Worm (Caenorhabditis elegans) whole organism, L1 larva: ENCODE data around the gene col-96.

Experiments
- C16A3.4 ChIP-seq: fragments of 150-350 bp; optimal IDR thresholded peaks from 2 replicates; lab custom pipeline; 2014; ENCODE audit warnings: missing biosample characterization, missing genetic modification characterization
- Y116A8C.19 ChIP-seq: sonication (generic microtip); optimal IDR thresholded peaks from 2 replicates; lab custom pipeline; 2016; ENCODE audit warnings: missing compliant biosample characterization, missing genetic modification characterization, borderline replicate concordance
- ama-1 ChIP-seq: fragments of 150-350 bp; optimal IDR thresholded peaks from 2 replicates; lab custom pipeline; 2014
- blmp-1 ChIP-seq: fragments of 150-350 bp; optimal IDR thresholded peaks from 2 replicates; lab custom pipeline; 2014; ENCODE audit warnings: missing biosample characterization, missing genetic modification characterization
- ceh-82 ChIP-seq, 3 experiments: fragments of 150-350 bp in 1 of 3; sonication (generic microtip) in 2 of 3; optimal IDR thresholded peaks; 2 replicates each; lab custom pipeline; 2014 to 2017; ENCODE audit warnings: missing biosample characterization in 3 of 3, missing genetic modification characterization in 3 of 3
- ceh-90 ChIP-seq: sonication (generic microtip); optimal IDR thresholded peaks from 2 replicates; lab custom pipeline; 2016; ENCODE audit warnings: missing genetic modification characterization, missing compliant biosample characterization
- ces-1 ChIP-seq: fragments of 150-350 bp; optimal IDR thresholded peaks from 2 replicates; lab custom pipeline; 2014; ENCODE audit warnings: missing biosample characterization, missing genetic modification reagents, missing genetic modification characterization
- dpl-1 ChIP-seq, 3 experiments: fragments of 150-350 bp in 2 of 3; sonication (generic microtip) in 1 of 3; optimal IDR thresholded peaks; 2 replicates each; lab custom pipeline; 2014 to 2017; ENCODE audit warnings: missing biosample characterization in 3 of 3, missing genetic modification characterization in 3 of 3, missing genetic modification reagents in 3 of 3
- dsc-1 ChIP-seq: sonication (generic microtip); optimal IDR thresholded peaks from 2 replicates; lab custom pipeline; 2016; ENCODE audit warnings: mild to moderate bottlenecking, missing genetic modification characterization, missing compliant biosample characterization
- efl-3 ChIP-seq: fragments of 200-800 bp; sonication (Bioruptor generic); optimal IDR thresholded peaks from 2 replicates; lab custom pipeline; 2018; ENCODE audit warnings: mild to moderate bottlenecking, missing genetic modification characterization, missing compliant biosample characterization
- egl-13 ChIP-seq: sonication (generic microtip); optimal IDR thresholded peaks from 2 replicates; lab custom pipeline; 2016; ENCODE audit warnings: missing genotype, missing genetic modification reagents, missing genetic modification characterization, missing compliant biosample characterization
- egl-27 ChIP-seq, 2 experiments: fragments of 150-350 bp in 1 of 2; sonication (generic microtip); optimal IDR thresholded peaks; 3 replicates each; lab custom pipeline; 2017 to 2018; ENCODE audit warnings: missing biosample characterization in 2 of 2, missing genetic modification characterization in 2 of 2, missing genetic modification reagents in 2 of 2
- elt-2 ChIP-seq: sonication (generic microtip); optimal IDR thresholded peaks from 2 replicates; lab custom pipeline; 2016; ENCODE audit warnings: missing genetic modification characterization, mild to moderate bottlenecking, inconsistent platforms, missing compliant biosample characterization, missing genetic modification reagents
- elt-3 ChIP-seq, 6 experiments: fragments of 150-350 bp in 1 of 6; sonication (generic microtip); optimal IDR thresholded peaks; 2 replicates each; lab custom pipeline; 2017 to 2018; ENCODE audit warnings: missing biosample characterization in 6 of 6, missing genetic modification characterization in 6 of 6, inconsistent platforms in 1 of 6
- fkh-10 ChIP-seq: sonication (generic microtip); optimal IDR thresholded peaks from 2 replicates; lab custom pipeline; 2017; ENCODE audit warnings: missing biosample characterization, missing genetic modification reagents, missing genetic modification characterization
- fkh-8 ChIP-seq: sonication (generic microtip); optimal IDR thresholded peaks from 2 replicates; lab custom pipeline; 2016; ENCODE audit warnings: mild to moderate bottlenecking, missing genetic modification characterization, missing compliant biosample characterization
- hlh-4 ChIP-seq: sonication (generic microtip); optimal IDR thresholded peaks from 2 replicates; lab custom pipeline; 2016; ENCODE audit warnings: mild to moderate bottlenecking, missing genetic modification characterization, missing compliant biosample characterization
- irx-1 ChIP-seq: sonication (generic microtip); optimal IDR thresholded peaks from 2 replicates; lab custom pipeline; 2016; ENCODE audit warnings: missing genetic modification characterization, missing compliant biosample characterization
- isw-1 ChIP-seq: fragments of 200-800 bp; sonication (Bioruptor generic); IDR thresholded peaks from 2 replicates; pipeline ENCODE4 v1.3.6; 2022; ENCODE audit warnings: missing genetic modification characterization, missing compliant biosample characterization
- lin-14 ChIP-seq: fragments of 200-800 bp; sonication (Bioruptor generic); optimal IDR thresholded peaks from 2 replicates; lab custom pipeline; 2018; ENCODE audit warnings: mild to moderate bottlenecking, missing genetic modification characterization, moderate library complexity, missing compliant biosample characterization
- lin-35 ChIP-seq, 2 experiments: fragments of 150-350 bp; optimal IDR thresholded peaks; 2 replicates each; lab custom pipeline; 2014; ENCODE audit warnings: missing biosample characterization in 2 of 2, missing genetic modification characterization in 2 of 2, missing genetic modification reagents in 2 of 2
- lsy-2 ChIP-seq, 2 experiments: fragments of 150-350 bp; optimal IDR thresholded peaks; 2 replicates each; lab custom pipeline; 2014; ENCODE audit warnings: missing biosample characterization in 2 of 2, missing genetic modification characterization in 2 of 2
- mab-9 ChIP-seq: fragments of 200-800 bp; sonication (Bioruptor generic); IDR thresholded peaks from 2 replicates; pipeline ENCODE4 v1.3.6; 2022; ENCODE audit warnings: missing genetic modification reagents, missing genetic modification characterization, missing compliant biosample characterization
- mdl-1 ChIP-seq, 2 experiments: fragments of 150-350 bp; optimal IDR thresholded peaks; 2 replicates each; lab custom pipeline; 2014 to 2017; ENCODE audit warnings: missing biosample characterization in 2 of 2, missing genetic modification characterization in 2 of 2, inconsistent platforms in 1 of 2
- mep-1 ChIP-seq: fragments of 150-350 bp; optimal IDR thresholded peaks from 2 replicates; lab custom pipeline; 2014; ENCODE audit warnings: missing biosample characterization, missing genetic modification characterization
- nhr-12 ChIP-seq: sonication (generic microtip); optimal IDR thresholded peaks from 2 replicates; lab custom pipeline; 2017; ENCODE audit warnings: missing biosample characterization, missing genetic modification characterization
- nhr-19 ChIP-seq: fragments of 200-800 bp; sonication (Bioruptor generic); conservative IDR thresholded peaks from 2 replicates; pipeline ENCODE4 v1.3.6; 2022; ENCODE audit warnings: missing genetic modification characterization, missing compliant biosample characterization
- nhr-20 ChIP-seq: sonication (generic microtip); optimal IDR thresholded peaks from 2 replicates; lab custom pipeline; 2016; ENCODE audit warnings: mild to moderate bottlenecking, missing genetic modification characterization, missing compliant biosample characterization
- nhr-28 ChIP-seq: fragments of 150-350 bp; optimal IDR thresholded peaks from 2 replicates; lab custom pipeline; 2014; ENCODE audit warnings: missing biosample characterization, missing genetic modification characterization
- nhr-47 ChIP-seq: sonication (generic microtip); optimal IDR thresholded peaks from 2 replicates; lab custom pipeline; 2016; ENCODE audit warnings: mild to moderate bottlenecking, missing genetic modification characterization, moderate library complexity, missing compliant biosample characterization
- nhr-71 ChIP-seq: sonication (generic microtip); optimal IDR thresholded peaks from 2 replicates; lab custom pipeline; 2016; ENCODE audit warnings: mild to moderate bottlenecking, missing genetic modification characterization, moderate library complexity, missing compliant biosample characterization
- nhr-77 ChIP-seq: fragments of 150-350 bp; optimal IDR thresholded peaks from 2 replicates; lab custom pipeline; 2014; ENCODE audit warnings: missing biosample characterization, missing genetic modification characterization
- nhr-85 ChIP-seq: sonication (generic microtip); peaks from one replicate; lab custom pipeline; 2016; ENCODE audit warnings: missing genetic modification characterization, inconsistent platforms, missing compliant biosample characterization
- nhr-90 ChIP-seq: sonication (generic microtip); optimal IDR thresholded peaks from 2 replicates; lab custom pipeline; 2016; ENCODE audit warnings: mild to moderate bottlenecking, missing genetic modification characterization, missing compliant biosample characterization; ENCODE audit not compliant: poor library complexity
- pqm-1 ChIP-seq: sonication (generic microtip); optimal IDR thresholded peaks from 3 replicates; lab custom pipeline; 2017; ENCODE audit warnings: missing biosample characterization, missing genetic modification characterization
- rnt-1 ChIP-seq: sonication (generic microtip); optimal IDR thresholded peaks from 2 replicates; lab custom pipeline; 2016; ENCODE audit warnings: mild to moderate bottlenecking, missing genetic modification characterization, moderate library complexity, missing compliant biosample characterization
- snu-23 ChIP-seq: sonication (generic microtip); optimal IDR thresholded peaks from 2 replicates; lab custom pipeline; 2016; ENCODE audit warnings: missing genetic modification characterization, missing compliant biosample characterization
- swsn-7 ChIP-seq: sonication (generic microtip); optimal IDR thresholded peaks from 2 replicates; lab custom pipeline; 2016; ENCODE audit warnings: missing genetic modification characterization, missing compliant biosample characterization
- tlp-1 ChIP-seq: fragments of 150-350 bp; optimal IDR thresholded peaks from 2 replicates; lab custom pipeline; 2014; ENCODE audit warnings: missing biosample characterization, missing genetic modification characterization
- unc-130 ChIP-seq: fragments of 150-350 bp; optimal IDR thresholded peaks from 2 replicates; lab custom pipeline; 2017; ENCODE audit warnings: missing biosample characterization, missing genetic modification characterization, inconsistent platforms
- unc-62 ChIP-seq: fragments of 150-350 bp; optimal IDR thresholded peaks from 2 replicates; lab custom pipeline; 2014; ENCODE audit warnings: missing biosample characterization, missing genetic modification reagents, missing genetic modification characterization
- xbp-1 ChIP-seq: sonication (generic microtip); optimal IDR thresholded peaks from 2 replicates; lab custom pipeline; 2016; ENCODE audit warnings: missing genetic modification characterization, missing compliant biosample characterization
- ztf-11 ChIP-seq, 2 experiments: sonication (generic microtip); optimal IDR thresholded peaks; 2 replicates each; lab custom pipeline; 2016 to 2017; ENCODE audit warnings: missing genetic modification characterization in 2 of 2, missing biosample characterization in 1 of 2, missing compliant biosample characterization in 1 of 2

col-96 gene

ce11 chrIII:11689303-11689702 lies 17.3 kb downstream of the col-96 start (continued):
- TF ChIP-seq xbp-1 (peak; percentile 33), ceh-82 (tag; optimal IDR thresholded peaks at IDR 0.05; lab: Kevin White, UChicago) (peak in 2 of 3 experiments; percentile 6 to 8), snu-23 (GFP tag; lab: Kevin White, UChicago) (peak; percentile 78), nhr-47 (tag; lab: Kevin White, UChicago) (peak; percentile 54), ztf-11 (tag; optimal IDR thresholded peaks at IDR 0.05; lab: Kevin White, UChicago) (no peak), unc-130 (tag; lab: Kevin White, UChicago) (peak; percentile 67), dpl-1 (GFP tag; optimal IDR thresholded peaks at IDR 0.05; lab: Kevin White, UChicago) (peak; percentile 11 to 17 (median 16)), hlh-4 (tag; lab: Kevin White, UChicago) (no peak), pqm-1 (tag; lab: Kevin White, UChicago) (peak; percentile 88), nhr-19 (peak; percentile 52), mdl-1 (tag; optimal IDR thresholded peaks at IDR 0.05; lab: Kevin White, UChicago) (peak in 1 of 2 experiments; percentile 35), Y116A8C.19 (no peak), lin-14 (GFP tag; lab: Kevin White, UChicago) (peak; percentile 83), swsn-7 (peak; percentile 26), blmp-1 (peak; percentile 73), tlp-1 (no peak), rnt-1 (peak; percentile 27), C16A3.4 (tag; lab: Kevin White, UChicago) (peak; percentile 61), egl-27 (tag; optimal IDR thresholded peaks at IDR 0.05; lab: Kevin White, UChicago) (peak in 1 of 2 experiments; percentile 33), fkh-8 (tag; lab: Kevin White, UChicago) (no peak), nhr-77 (peak; percentile 65), unc-62 (no peak), ces-1 (no peak), nhr-20 (tag; lab: Kevin White, UChicago) (peak; percentile 77), isw-1 (no peak)

- TF ChIP-seq ama-1 (lab: Kevin White, UChicago) (no peak), blmp-1 (peak; percentile 29), nhr-90 (peak; percentile 5), nhr-77 (peak; percentile 3), dsc-1 (tag; lab: Kevin White, UChicago) (peak; percentile 39), irx-1 (no peak), nhr-71 (tag; lab: Kevin White, UChicago) (peak; percentile 37), fkh-8 (tag; lab: Kevin White, UChicago) (peak; percentile 22), xbp-1 (no peak), lin-14 (GFP tag; lab: Kevin White, UChicago) (peak; percentile 37), Y116A8C.19 (no peak), ceh-90 (no peak), mab-9 (GFP tag; lab: Robert Waterston, UW) (no peak), nhr-85 (tag; lab: Kevin White, UChicago) (peak; percentile 60), lin-35 (GFP tag; optimal IDR thresholded peaks at IDR 0.05; lab: Kevin White, UChicago) (peak in 1 of 2 experiments; percentile 49), nhr-20 (tag; lab: Kevin White, UChicago) (peak; percentile 24), mep-1 (tag; lab: Kevin White, UChicago) (no peak), efl-3 (GFP tag; lab: Kevin White, UChicago) (no peak), elt-2 (tag; lab: Kevin White, UChicago) (peak; percentile 71), fkh-10 (GFP tag; lab: Kevin White, UChicago) (no peak), nhr-28 (tag; lab: Kevin White, UChicago) (no peak), lsy-2 (tag; optimal IDR thresholded peaks at IDR 0.05; lab: Kevin White, UChicago) (peak in 1 of 2 experiments; percentile 1), egl-13 (no peak), snu-23 (GFP tag; lab: Kevin White, UChicago) (peak; percentile 9), elt-3 (tag; optimal IDR thresholded peaks at IDR 0.05; lab: Kevin White, UChicago) (peak in 1 of 6 experiments; percentile 29), ces-1 (no peak), nhr-12 (no peak), C16A3.4 (tag; lab: Kevin White, UChicago) (no peak)
These were observed 21.8 kb downstream of the col-96 start for ce11 chrIII:11684770-11685169.
